Fruit fly (Drosophila melanogaster) whole organism, embryonic: ENCODE measurements around the gene lectin-37Db.
A peak's percentile ranks its signal among the peaks of the same experiment; 100 is the strongest.

Source experiments
- Abd-B ChIP-seq: fragments of 200-800 bp; sonication (Bioruptor generic); optimal IDR thresholded peaks from 2 replicates; lab custom pipeline; 2018; ENCODE audit warnings: missing biosample characterization, mild to moderate bottlenecking, missing genetic modification characterization, moderate library complexity
- Aef1 ChIP-seq: fragments of 200-800 bp; sonication (Bioruptor generic); IDR thresholded peaks from 3 replicates; pipeline ENCODE4 v1.3.6; 2022; ENCODE audit warnings: missing biosample characterization, missing genetic modification characterization
- Atf3 ChIP-seq: fragments of 200-800 bp; sonication (Bioruptor generic); optimal IDR thresholded peaks from 3 replicates; lab custom pipeline; 2016; ENCODE audit warnings: missing biosample characterization, missing genetic modification characterization
- CG10209 ChIP-seq: fragments of 200-800 bp; sonication (Bioruptor generic); optimal IDR thresholded peaks from 3 replicates; lab custom pipeline; 2017; ENCODE audit warnings: missing biosample characterization, mild to moderate bottlenecking, missing genetic modification characterization, missing genetic modification reagents
- CG10321 ChIP-seq: fragments of 200-800 bp; sonication (Bioruptor generic); IDR thresholded peaks from 2 replicates; pipeline ENCODE4 v1.3.6; 2022; ENCODE audit warnings: missing biosample characterization, missing genetic modification characterization
- CG11696 ChIP-seq: fragments of 200-800 bp; sonication (Bioruptor generic); IDR thresholded peaks from 2 replicates; pipeline ENCODE4 v1.3.6; 2022; ENCODE audit warnings: missing biosample characterization, missing genetic modification characterization
- CG12391 ChIP-seq: fragments of 200-800 bp; sonication (Bioruptor generic); optimal IDR thresholded peaks from 3 replicates; lab custom pipeline; 2018; ENCODE audit warnings: missing biosample characterization, mild to moderate bottlenecking, missing genetic modification characterization, moderate library complexity
- CG16815 ChIP-seq: fragments of 200-800 bp; sonication (Bioruptor generic); optimal IDR thresholded peaks from 3 replicates; lab custom pipeline; 2017; ENCODE audit warnings: missing biosample characterization, mild to moderate bottlenecking, missing genetic modification characterization
- CG17328 ChIP-seq: fragments of 200-800 bp; sonication (Bioruptor generic); IDR thresholded peaks from 2 replicates; pipeline ENCODE4 v1.3.6; 2022; ENCODE audit warnings: missing biosample characterization, missing genetic modification characterization
- CG17802 ChIP-seq: fragments of 200-800 bp; sonication (Bioruptor generic); optimal IDR thresholded peaks from 2 replicates; lab custom pipeline; 2018; ENCODE audit warnings: missing biosample characterization, mild to moderate bottlenecking, missing genetic modification characterization, moderate library complexity
- CG18011 ChIP-seq: fragments of 200-800 bp; sonication (Bioruptor generic); optimal IDR thresholded peaks from 2 replicates; lab custom pipeline; 2017; ENCODE audit warnings: missing biosample characterization, missing genetic modification characterization, mild to moderate bottlenecking, moderate library complexity, missing genotype
- CG3847 ChIP-seq: fragments of 200-800 bp; sonication (Bioruptor generic); IDR thresholded peaks from 2 replicates; pipeline ENCODE4 v1.3.6; 2022; ENCODE audit warnings: missing biosample characterization, missing genetic modification characterization
- CG42726 ChIP-seq: fragments of 200-800 bp; sonication (Bioruptor generic); IDR thresholded peaks from 2 replicates; pipeline ENCODE4 v1.3.6; 2022; ENCODE audit warnings: missing biosample characterization, missing genetic modification characterization; ENCODE audit not compliant: partially characterized antibody
- CG43689 ChIP-seq: fragments of 200-800 bp; sonication (Bioruptor generic); IDR thresholded peaks from 2 replicates; pipeline ENCODE4 v1.3.6; 2022; ENCODE audit warnings: missing biosample characterization, missing genetic modification characterization
- CG4404 ChIP-seq: fragments of 200-800 bp; sonication (Bioruptor generic); IDR thresholded peaks from 2 replicates; pipeline ENCODE4 v1.3.6; 2022; ENCODE audit warnings: missing biosample characterization, missing genetic modification characterization
- CG4707 ChIP-seq: fragments of 200-800 bp; sonication (Bioruptor generic); optimal IDR thresholded peaks from 2 replicates; lab custom pipeline; 2018; ENCODE audit warnings: missing biosample characterization, mild to moderate bottlenecking, missing genetic modification characterization, moderate library complexity
- CG4854 ChIP-seq: fragments of 200-800 bp; sonication (Bioruptor generic); optimal IDR thresholded peaks from 2 replicates; lab custom pipeline; 2016; ENCODE audit warnings: missing biosample characterization, missing genetic modification characterization, inconsistent platforms
- CG5180 ChIP-seq: fragments of 200-800 bp; sonication (Bioruptor generic); optimal IDR thresholded peaks from 3 replicates; lab custom pipeline; 2017; ENCODE audit warnings: missing biosample characterization, missing genetic modification characterization, mild to moderate bottlenecking, moderate library complexity, missing genetic modification reagents
- CG6175 ChIP-seq: fragments of 200-800 bp; sonication (Bioruptor generic); IDR thresholded peaks from 3 replicates; pipeline ENCODE4 v1.3.6; 2022; ENCODE audit warnings: missing biosample characterization, missing genetic modification characterization
- CG6854 ChIP-seq: fragments of 200-800 bp; sonication (Bioruptor generic); optimal IDR thresholded peaks from 3 replicates; lab custom pipeline; 2017; ENCODE audit warnings: missing biosample characterization, mild to moderate bottlenecking, missing genetic modification characterization
- CG7556 ChIP-seq: fragments of 200-800 bp; sonication (Bioruptor generic); optimal IDR thresholded peaks from 2 replicates; lab custom pipeline; 2017; ENCODE audit warnings: missing biosample characterization, mild to moderate bottlenecking, missing genetic modification characterization
- CG8089 ChIP-seq: fragments of 200-800 bp; sonication (Bioruptor generic); optimal IDR thresholded peaks from 3 replicates; lab custom pipeline; 2016; ENCODE audit warnings: missing biosample characterization, missing genetic modification characterization
- CG9215 ChIP-seq: fragments of 200-800 bp; sonication (Bioruptor generic); IDR thresholded peaks from 2 replicates; pipeline ENCODE4 v1.3.6; 2022; ENCODE audit warnings: missing biosample characterization, missing genetic modification characterization
- CG9932 ChIP-seq: fragments of 200-800 bp; sonication (Bioruptor generic); IDR thresholded peaks from 2 replicates; pipeline ENCODE4 v1.3.6; 2022; ENCODE audit warnings: missing biosample characterization, missing genetic modification characterization
- CTCF ChIP-seq: fragments of 200-800 bp; sonication (Bioruptor generic); optimal IDR thresholded peaks from 2 replicates; lab custom pipeline; 2017; ENCODE audit warnings: missing biosample characterization, mild to moderate bottlenecking, missing genetic modification characterization, moderate library complexity
- Deaf1 ChIP-seq: fragments of 200-800 bp; optimal IDR thresholded peaks from 3 replicates; lab custom pipeline; 2019; ENCODE audit warnings: missing biosample characterization, mild to moderate bottlenecking, missing genetic modification characterization, moderate library complexity
- Dfd ChIP-seq, 2 experiments: fragments of >200 bp; optimal IDR thresholded peaks; 2 replicates each; lab custom pipeline; 2017; ENCODE audit warnings: missing biosample characterization in 2 of 2, missing genetic modification characterization in 2 of 2
- Dll ChIP-seq: fragments of 200-800 bp; sonication (Bioruptor generic); IDR thresholded peaks from 4 replicates; pipeline ENCODE4 v1.3.6; 2022; ENCODE audit warnings: missing biosample characterization, missing genetic modification characterization; ENCODE audit not compliant: partially characterized antibody
- Drgx ChIP-seq: fragments of 200-800 bp; sonication (Bioruptor generic); IDR thresholded peaks from 2 replicates; pipeline ENCODE4 v1.3.6; 2022; ENCODE audit warnings: missing biosample characterization, missing genetic modification characterization
- E2f1 ChIP-seq: fragments of 200-800 bp; sonication (Bioruptor generic); IDR thresholded peaks from 2 replicates; pipeline ENCODE4 v1.3.6; 2022; ENCODE audit warnings: missing biosample characterization, missing genetic modification characterization
- HLHmδ ChIP-seq: fragments of 200-800 bp; sonication (Bioruptor generic); optimal IDR thresholded peaks from 2 replicates; lab custom pipeline; 2018; ENCODE audit warnings: missing biosample characterization, mild to moderate bottlenecking, missing genetic modification characterization, moderate library complexity
- HmgZ ChIP-seq: fragments of 200-800 bp; sonication (Bioruptor generic); optimal IDR thresholded peaks from 2 replicates; lab custom pipeline; 2018; ENCODE audit warnings: missing biosample characterization, mild to moderate bottlenecking, missing genetic modification characterization
- NfI ChIP-seq: fragments of 200-800 bp; sonication (Bioruptor generic); optimal IDR thresholded peaks from 3 replicates; lab custom pipeline; 2018; ENCODE audit warnings: missing biosample characterization, mild to moderate bottlenecking, missing genetic modification characterization, moderate library complexity
- Ptx1 ChIP-seq: fragments of 200-800 bp; sonication (Bioruptor generic); IDR thresholded peaks from 2 replicates; pipeline ENCODE4 v1.3.6; 2022; ENCODE audit warnings: missing biosample characterization, missing genetic modification characterization
- ab ChIP-seq: fragments of 200-800 bp; sonication (Bioruptor generic); optimal IDR thresholded peaks from 2 replicates; lab custom pipeline; 2016; ENCODE audit warnings: missing biosample characterization, missing genetic modification characterization
- ash1 ChIP-seq: fragments of 200-800 bp; sonication (Bioruptor generic); optimal IDR thresholded peaks from 2 replicates; lab custom pipeline; 2018; ENCODE audit warnings: missing biosample characterization, mild to moderate bottlenecking, missing genetic modification characterization
- cg ChIP-seq: fragments of 200-800 bp; sonication (Bioruptor generic); optimal IDR thresholded peaks from 3 replicates; lab custom pipeline; 2019; ENCODE audit warnings: missing biosample characterization, mild to moderate bottlenecking, missing genetic modification characterization, moderate library complexity
- disco-r ChIP-seq: fragments of 200-800 bp; sonication (Bioruptor generic); optimal IDR thresholded peaks from 2 replicates; lab custom pipeline; 2016; ENCODE audit warnings: missing biosample characterization, missing genetic modification characterization
- dysf ChIP-seq: fragments of 200-800 bp; sonication (Bioruptor generic); IDR thresholded peaks from 3 replicates; pipeline ENCODE4 v1.3.6; 2022; ENCODE audit warnings: missing biosample characterization, missing genetic modification characterization
- gem ChIP-seq: fragments of 200-800 bp; sonication (Bioruptor generic); optimal IDR thresholded peaks from 2 replicates; lab custom pipeline; 2019; ENCODE audit warnings: missing biosample characterization, mild to moderate bottlenecking, missing genetic modification characterization, moderate library complexity
- gt ChIP-seq: fragments of 200-800 bp; sonication (Bioruptor generic); IDR thresholded peaks from 2 replicates; pipeline ENCODE4 v1.3.6; 2022; ENCODE audit warnings: missing biosample characterization, missing genetic modification characterization
- insv ChIP-seq, 2 experiments: fragments of 200-800 bp; sonication (Bioruptor generic); optimal IDR thresholded peaks; 3 replicates each; lab custom pipeline; 2016 to 2018; ENCODE audit warnings: missing biosample characterization in 2 of 2, missing genetic modification characterization in 2 of 2
- jing ChIP-seq: fragments of 200-800 bp; sonication (Bioruptor generic); optimal IDR thresholded peaks from 2 replicates; lab custom pipeline; 2018; ENCODE audit warnings: missing biosample characterization, mild to moderate bottlenecking, missing genetic modification characterization
- jumu ChIP-seq: fragments of 200-800 bp; sonication (Bioruptor generic); optimal IDR thresholded peaks from 3 replicates; lab custom pipeline; 2016; ENCODE audit warnings: missing biosample characterization, missing genetic modification characterization
- lbe ChIP-seq: fragments of 200-800 bp; sonication (Bioruptor generic); optimal IDR thresholded peaks from 2 replicates; lab custom pipeline; 2016; ENCODE audit warnings: missing biosample characterization, mild to moderate bottlenecking, missing genetic modification characterization
- lmd ChIP-seq: fragments of 200-800 bp; sonication (Bioruptor generic); IDR thresholded peaks from 2 replicates; pipeline ENCODE4 v1.3.6; 2022; ENCODE audit warnings: missing biosample characterization, missing genetic modification characterization
- nerfin-2 ChIP-seq: fragments of 200-800 bp; sonication (Bioruptor generic); IDR thresholded peaks from 2 replicates; pipeline ENCODE4 v1.3.6; 2022; ENCODE audit warnings: missing biosample characterization, missing genetic modification characterization; ENCODE audit not compliant: partially characterized antibody
- pho ChIP-seq: fragments of 200-800 bp; sonication (Bioruptor generic); optimal IDR thresholded peaks from 2 replicates; lab custom pipeline; 2016; ENCODE audit warnings: missing biosample characterization, missing genetic modification characterization
- ranshi ChIP-seq: fragments of 200-800 bp; sonication (Bioruptor generic); IDR thresholded peaks from 2 replicates; pipeline ENCODE4 v1.3.6; 2022; ENCODE audit warnings: missing biosample characterization, missing genetic modification characterization
- trem ChIP-seq: fragments of 200-800 bp; optimal IDR thresholded peaks from 3 replicates; lab custom pipeline; 2019; ENCODE audit warnings: missing biosample characterization, mild to moderate bottlenecking, missing genetic modification characterization, moderate library complexity
- z ChIP-seq: fragments of 200-800 bp; sonication (Bioruptor generic); IDR thresholded peaks from 3 replicates; pipeline ENCODE4 v1.3.6; 2022; ENCODE audit warnings: missing biosample characterization, missing genetic modification characterization
- zen ChIP-seq: fragments of 200-800 bp; sonication (Bioruptor generic); optimal IDR thresholded peaks from 3 replicates; lab custom pipeline; 2018; ENCODE audit warnings: missing biosample characterization, mild to moderate bottlenecking, missing genetic modification characterization, moderate library complexity
- zfh1 ChIP-seq: fragments of 200-800 bp; sonication (Bioruptor generic); IDR thresholded peaks from 3 replicates; pipeline ENCODE4 v1.3.6; 2022; ENCODE audit warnings: missing biosample characterization, missing genetic modification characterization

The lectin-37Db gene

dm6 chr2L:19434260-19434659, 15.4 kb downstream of the lectin-37Db start (continued):
- no peak for TF ChIP-seq CG4404 (GFP tag; lab: Robert Waterston, UW)
- TF ChIP-seq CG43689, result no peak
- peak; percentile 38 for TF ChIP-seq CG4707 (GFP tag; lab: Kevin White, UChicago)
- no peak for TF ChIP-seq Drgx (GFP tag; lab: Robert Waterston, UW)
- TF ChIP-seq Abd-B (GFP tag; lab: Kevin White, UChicago), result no peak
- TF ChIP-seq CG10209 (GFP tag; lab: Kevin White, UChicago), result peak; percentile 57
- no peak for TF ChIP-seq CG17328 (GFP tag; lab: Robert Waterston, UW)
- TF ChIP-seq jumu (GFP tag; lab: Kevin White, UChicago), result no peak
- TF ChIP-seq cg (GFP tag; lab: Kevin White, UChicago), result no peak
- no peak for TF ChIP-seq zfh1 (GFP tag; lab: Robert Waterston, UW)
- TF ChIP-seq E2f1, result no peak
- TF ChIP-seq Dll (GFP tag; lab: Robert Waterston, UW), result no peak
- no peak for TF ChIP-seq CG9932 (GFP tag; lab: Robert Waterston, UW)
- TF ChIP-seq CG8089 (GFP tag; lab: Kevin White, UChicago), result no peak
- no peak for TF ChIP-seq disco-r (GFP tag; lab: Kevin White, UChicago)
- TF ChIP-seq CG4854 (GFP tag; lab: Kevin White, UChicago), result peak; percentile 20
- peak; percentile 53 for TF ChIP-seq trem (tag; lab: Kevin White, UChicago)
- TF ChIP-seq Aef1 (GFP tag; lab: Robert Waterston, UW), result no peak
- TF ChIP-seq ranshi (GFP tag; lab: Robert Waterston, UW), result no peak
- TF ChIP-seq CG3847 (GFP tag; lab: Robert Waterston, UW), result no peak
- no peak for TF ChIP-seq z (GFP tag; lab: Robert Waterston, UW)
- TF ChIP-seq CG6854 (GFP tag; lab: Kevin White, UChicago), result peak; percentile 55
- TF ChIP-seq CG17802, result no peak
- TF ChIP-seq dysf (GFP tag; lab: Robert Waterston, UW), result no peak
- no peak for TF ChIP-seq CG16815 (GFP tag; lab: Kevin White, UChicago)
- no peak for TF ChIP-seq CG10321 (GFP tag; lab: Robert Waterston, UW)
- no peak for TF ChIP-seq nerfin-2 (GFP tag; lab: Robert Waterston, UW)
- no peak for TF ChIP-seq CG42726 (GFP tag; lab: Robert Waterston, UW)
- TF ChIP-seq ab (GFP tag; lab: Kevin White, UChicago), result no peak
- no peak for TF ChIP-seq CG9215 (GFP tag; lab: Robert Waterston, UW)
- no peak for TF ChIP-seq Ptx1 (GFP tag; lab: Robert Waterston, UW)
- peak; percentile 38 for TF ChIP-seq CG7556 (GFP tag; lab: Kevin White, UChicago)
- no peak for TF ChIP-seq CG18011 (GFP tag; lab: Kevin White, UChicago)
- TF ChIP-seq CG12391 (tag; lab: Kevin White, UChicago), result peak; percentile 48
- TF ChIP-seq Dfd (GFP tag; optimal IDR thresholded peaks at IDR 0.05; lab: Kevin White, UChicago), result no peak
- TF ChIP-seq CG6175 (GFP tag; lab: Robert Waterston, UW), result no peak
- TF ChIP-seq lmd, result no peak
- no peak for TF ChIP-seq insv (GFP tag; optimal IDR thresholded peaks at IDR 0.05; lab: Kevin White, UChicago)
- no peak for TF ChIP-seq Deaf1 (tag; lab: Kevin White, UChicago)
- TF ChIP-seq lbe, result no peak
- TF ChIP-seq ash1 (GFP tag; lab: Kevin White, UChicago), result no peak
- no peak for TF ChIP-seq gt (GFP tag; lab: Robert Waterston, UW)
- TF ChIP-seq Atf3 (GFP tag; lab: Kevin White, UChicago), result no peak
- peak; percentile 37 for TF ChIP-seq CTCF
- TF ChIP-seq gem (tag; lab: Kevin White, UChicago), result peak; percentile 67
- TF ChIP-seq jing (GFP tag; lab: Kevin White, UChicago), result no peak
- peak; percentile 1 for TF ChIP-seq zen (tag; lab: Kevin White, UChicago)
- TF ChIP-seq HLHmδ (GFP tag; lab: Kevin White, UChicago), result peak; percentile 73
- TF ChIP-seq CG11696 (GFP tag; lab: Robert Waterston, UW), result no peak
- no peak for TF ChIP-seq pho
- TF ChIP-seq NfI (GFP tag; lab: Kevin White, UChicago), result no peak
- peak; percentile 2 for TF ChIP-seq HmgZ (tag; lab: Kevin White, UChicago)
- peak; percentile 24 for TF ChIP-seq CG5180
